Worm (Caenorhabditis elegans): ENCODE measurements around the gene sec-61.G.

DNA sequence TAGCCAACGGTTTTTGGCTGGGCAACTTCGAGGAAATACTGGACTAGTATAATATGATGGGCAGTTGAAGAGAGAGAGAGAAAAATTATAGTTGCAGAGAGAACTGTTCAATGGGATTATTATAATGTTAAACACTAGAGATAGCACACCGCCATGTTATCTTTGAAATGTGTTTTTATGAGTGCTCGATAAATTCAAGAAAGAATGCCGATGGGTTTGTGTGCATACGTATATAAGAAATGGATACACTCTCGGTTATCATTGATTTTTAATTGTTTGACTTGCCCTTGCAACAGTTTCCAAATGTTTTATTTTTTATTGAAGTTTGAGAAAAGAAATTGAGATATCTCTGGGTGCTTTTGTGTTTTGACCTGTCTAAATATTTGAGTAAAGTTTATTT, 39.7 kb upstream of the sec-61.G start, which contains the start of gene F17C11.12:
- TF ChIP-seq nhr-2 (tag; optimal IDR thresholded peaks at IDR 0.05) (no peak), nhr-12 (tag; optimal IDR thresholded peaks at IDR 0.05) (no peak), lsy-2 (tag; optimal IDR thresholded peaks at IDR 0.05) (no peak), lin-13 (tag; optimal IDR thresholded peaks at IDR 0.05) (no peak), mep-1 (tag; optimal IDR thresholded peaks at IDR 0.05) (no peak), unc-62 (GFP tag; optimal IDR thresholded peaks at IDR 0.05) (no peak), zip-8 (tag; optimal IDR thresholded peaks at IDR 0.05) (no peak)
